Worm (Caenorhabditis elegans) whole organism, dauer: ENCODE results near the gene C31B8.7.

Source experiments
- unc-62 ChIP-seq: sonication (generic microtip); optimal IDR thresholded peaks from 2 replicates; lab custom pipeline; 2017; ENCODE audit warnings: missing biosample characterization, missing genetic modification reagents, missing genetic modification characterization

The C31B8.7 gene

DNA sequence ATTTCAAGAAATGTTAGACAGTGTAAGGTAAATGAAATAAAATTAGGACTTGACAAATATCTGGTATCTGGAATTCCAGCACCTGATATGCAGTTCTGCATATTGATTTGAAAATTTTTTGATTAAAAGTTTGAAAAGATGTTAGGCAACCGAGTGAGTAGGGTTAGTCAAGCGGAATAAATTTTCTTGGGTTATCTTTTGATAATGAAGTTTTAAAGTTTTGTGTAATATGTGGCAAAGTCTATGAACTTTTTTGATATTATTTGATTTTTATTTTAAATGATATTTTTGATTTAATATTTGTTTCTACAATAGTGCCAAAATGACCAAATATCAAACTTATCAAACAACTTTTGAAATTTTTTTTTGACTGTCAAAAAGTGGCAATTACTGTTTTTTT is 33.6 kb downstream of the C31B8.7 start, which contains the start of gene srh-241:
Gene srh-241 (minus strand): TSS at position 101 of the 400 bp plus-strand sequence.
- TF ChIP-seq unc-62 (GFP tag; lab: Kevin White, UChicago), result no peak

DNA sequence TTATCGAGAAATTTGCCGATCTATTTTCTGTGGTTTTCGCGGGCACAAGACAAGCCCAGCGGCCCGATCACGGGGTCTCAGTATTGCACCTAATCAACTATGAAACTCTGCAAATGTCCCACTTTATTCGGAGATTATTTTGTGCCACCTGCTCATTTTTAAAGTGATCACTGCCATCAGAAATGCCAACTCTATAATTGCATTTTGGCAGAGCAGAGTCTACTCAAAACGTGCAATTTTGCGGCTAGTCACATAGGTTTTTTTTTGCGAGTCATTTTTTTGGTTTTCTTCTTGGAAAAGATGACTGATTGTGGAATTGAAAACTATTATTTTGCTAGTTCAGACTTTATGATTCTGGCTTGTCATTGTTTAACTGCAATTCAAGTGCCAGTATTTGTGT is 38.2 kb downstream of the C31B8.7 start, which contains the start of gene srh-240:
Gene srh-240 (plus strand): TSS at position 301 of the 400 bp plus-strand sequence.
- TF ChIP-seq unc-62 (GFP tag; lab: Kevin White, UChicago), result no peak

DNA sequence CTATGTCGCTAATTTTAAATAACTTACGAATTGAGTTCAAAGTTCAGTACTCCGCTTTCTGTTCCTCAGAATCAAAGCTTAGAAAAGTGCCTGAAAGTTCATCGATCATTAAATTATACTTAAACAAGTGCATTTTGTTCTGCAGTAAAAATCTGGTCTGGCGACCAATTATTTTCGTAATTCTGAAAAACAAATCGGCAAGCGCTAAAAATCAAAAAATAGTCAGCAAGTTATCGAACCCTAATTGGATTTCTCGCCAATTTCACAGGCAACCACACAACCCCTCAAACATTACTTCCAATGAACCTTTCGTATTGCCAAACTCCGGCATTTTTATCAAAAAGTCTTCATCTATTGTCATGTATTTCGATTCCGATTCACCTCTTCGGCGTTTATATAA is 40.1 kb downstream of the C31B8.7 start, which contains the start of gene srh-272:
Gene srh-272 (plus strand): TSS at position 301 of the 400 bp plus-strand sequence.
- no peak for TF ChIP-seq unc-62 (GFP tag; lab: Kevin White, UChicago)

DNA sequence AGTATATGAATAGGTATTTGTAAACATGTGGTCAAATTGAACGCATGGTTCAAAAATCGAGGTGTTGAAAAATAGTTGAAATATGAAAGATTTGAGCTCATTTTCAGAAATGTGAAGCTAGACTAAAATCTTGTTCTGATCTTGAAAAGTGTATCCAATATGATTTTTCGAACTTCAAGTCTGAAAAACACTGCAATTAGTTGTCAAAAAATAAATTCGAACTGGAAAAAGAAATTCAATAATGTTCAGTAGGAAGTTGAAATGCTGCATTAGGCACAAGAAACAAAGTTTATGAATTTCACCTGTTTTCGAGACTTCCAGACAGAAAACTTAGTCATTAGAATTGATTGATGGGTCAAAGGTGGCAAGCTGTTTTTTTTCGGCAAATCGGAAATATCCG is 41.6 kb downstream of the C31B8.7 start, which contains the start of gene srh-270:
Gene srh-270 (minus strand): TSS at position 101 of the 400 bp plus-strand sequence.
- no peak for TF ChIP-seq unc-62 (GFP tag; lab: Kevin White, UChicago)

DNA sequence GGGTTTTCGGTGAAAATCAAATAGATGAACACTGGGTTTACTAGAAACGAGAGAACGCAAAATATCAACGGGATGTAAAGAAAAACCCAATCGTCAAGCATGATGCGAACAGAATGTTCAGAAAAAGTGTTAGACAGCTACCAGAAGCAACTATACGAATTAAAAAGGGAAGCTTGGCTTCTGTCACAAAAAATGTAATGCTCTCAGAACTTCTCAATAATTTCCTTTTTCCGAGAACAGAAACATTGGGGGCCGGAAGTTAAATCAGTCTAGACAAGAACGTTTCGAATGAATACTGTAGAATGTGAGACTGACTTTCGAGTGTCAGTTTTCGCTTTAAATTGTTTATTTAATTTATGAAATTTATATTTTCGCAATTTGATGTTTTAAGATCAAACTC is 43.4 kb downstream of the C31B8.7 start, which contains the start of gene srj-54:
Gene srj-54 (minus strand): TSS at position 101 of the 400 bp plus-strand sequence.
- TF ChIP-seq unc-62 (GFP tag; lab: Kevin White, UChicago), result no peak

DNA sequence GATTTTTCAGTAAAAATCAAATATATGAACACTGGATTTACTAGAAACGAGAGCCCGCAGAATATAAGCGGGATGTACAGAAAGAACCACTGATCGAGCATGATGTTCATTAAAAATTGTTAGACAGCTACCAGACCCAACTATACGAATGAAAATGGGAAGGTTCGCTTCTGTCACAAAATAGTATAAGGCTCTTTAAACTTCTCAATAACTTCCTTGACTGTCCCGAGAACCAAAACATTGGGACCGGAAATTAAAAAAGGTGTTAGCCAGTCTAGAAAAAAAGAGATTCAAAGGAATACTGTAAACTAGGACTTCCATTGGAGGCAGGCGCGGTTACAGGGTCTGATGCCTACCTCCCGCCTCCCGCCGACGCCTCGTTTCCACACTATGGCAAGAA is 45.3 kb downstream of the C31B8.7 start, which contains the start of gene srj-55:
Gene srj-55 (minus strand): TSS at position 101 of the 400 bp plus-strand sequence.
- TF ChIP-seq unc-62 (GFP tag; lab: Kevin White, UChicago), result no peak

DNA sequence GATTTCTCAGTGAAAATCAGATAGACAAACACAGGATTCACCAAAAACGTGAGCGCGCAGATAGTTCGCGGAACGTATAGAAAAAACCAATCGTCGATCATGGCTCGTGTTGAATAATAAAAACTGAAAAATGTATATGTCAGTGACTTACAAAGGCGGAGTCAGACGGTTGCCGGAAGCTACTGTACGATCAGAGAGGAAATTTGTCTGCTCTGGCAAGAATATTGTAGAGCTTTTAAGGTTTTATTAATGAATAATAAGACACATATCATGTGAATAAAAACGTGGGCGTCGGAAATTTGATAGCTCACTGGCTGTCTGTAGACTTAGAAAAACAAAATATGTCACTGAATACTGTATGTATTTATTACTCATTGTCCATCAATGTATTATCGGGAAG is 47.7 kb downstream of the C31B8.7 start, which contains the start of gene srj-57:
Gene srj-57 (minus strand): TSS at position 101 of the 400 bp plus-strand sequence.
- TF ChIP-seq unc-62 (GFP tag; lab: Kevin White, UChicago), result no peak
